Fruit fly (Drosophila melanogaster): ENCODE results near the gene Mettl3.
A peak's percentile ranks its signal among the peaks of the same experiment; 100 is the strongest.

Mettl3 gene

DNA sequence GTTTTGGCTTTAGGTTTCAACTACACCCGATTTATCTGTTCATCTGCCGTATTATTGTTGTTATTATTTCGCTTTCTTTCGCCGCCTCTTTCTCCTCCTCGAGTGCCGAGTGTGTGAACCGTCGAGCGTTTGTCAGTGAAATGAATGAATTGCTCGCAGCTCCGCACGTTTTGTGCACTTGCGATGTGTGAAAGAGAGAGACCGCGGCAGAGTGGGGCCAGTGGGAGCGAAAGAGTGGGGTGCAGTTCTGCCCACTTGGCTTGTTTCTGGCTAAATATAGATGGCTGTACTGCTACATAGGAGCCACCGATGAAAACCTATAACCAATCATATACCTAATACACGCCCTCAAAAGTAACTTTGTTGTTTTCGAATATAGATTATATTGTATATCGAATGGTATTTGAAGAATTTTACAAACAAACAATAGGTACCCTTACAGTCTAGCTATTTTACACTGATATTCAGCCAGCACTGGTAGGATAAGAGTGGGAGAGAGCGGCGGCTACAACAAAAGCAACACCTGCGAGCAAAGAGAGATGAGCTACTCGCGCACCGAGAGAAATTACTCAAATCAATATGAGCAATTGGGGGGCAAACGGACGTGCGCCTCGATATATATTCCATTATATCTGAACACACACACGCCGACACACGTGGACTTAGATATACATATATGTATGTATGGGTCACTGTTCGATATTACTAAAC lies 25.4 kb upstream of the Mettl3 start (continued):
- TF ChIP-seq btn (GFP tag; optimal IDR thresholded peaks at IDR 0.05) (no peak), tio (GFP tag; optimal IDR thresholded peaks at IDR 0.05) (no peak), Xbp1 (GFP tag; optimal IDR thresholded peaks at IDR 0.05) (no peak), peb (GFP tag; IDR thresholded peaks at IDR 0.05) (0 out of 2 replicates have a peak, but pooled peaks have one; percentile 7), Opbp (GFP tag; IDR thresholded peaks at IDR 0.05; ENCODE audit: partially characterized antibody) (0 out of 3 replicates have a peak, but pooled peaks have one; percentile 16), CG4404 (GFP tag; IDR thresholded peaks at IDR 0.05) (no peak), CG2202 (tag; optimal IDR thresholded peaks at IDR 0.05) (no peak)

DNA sequence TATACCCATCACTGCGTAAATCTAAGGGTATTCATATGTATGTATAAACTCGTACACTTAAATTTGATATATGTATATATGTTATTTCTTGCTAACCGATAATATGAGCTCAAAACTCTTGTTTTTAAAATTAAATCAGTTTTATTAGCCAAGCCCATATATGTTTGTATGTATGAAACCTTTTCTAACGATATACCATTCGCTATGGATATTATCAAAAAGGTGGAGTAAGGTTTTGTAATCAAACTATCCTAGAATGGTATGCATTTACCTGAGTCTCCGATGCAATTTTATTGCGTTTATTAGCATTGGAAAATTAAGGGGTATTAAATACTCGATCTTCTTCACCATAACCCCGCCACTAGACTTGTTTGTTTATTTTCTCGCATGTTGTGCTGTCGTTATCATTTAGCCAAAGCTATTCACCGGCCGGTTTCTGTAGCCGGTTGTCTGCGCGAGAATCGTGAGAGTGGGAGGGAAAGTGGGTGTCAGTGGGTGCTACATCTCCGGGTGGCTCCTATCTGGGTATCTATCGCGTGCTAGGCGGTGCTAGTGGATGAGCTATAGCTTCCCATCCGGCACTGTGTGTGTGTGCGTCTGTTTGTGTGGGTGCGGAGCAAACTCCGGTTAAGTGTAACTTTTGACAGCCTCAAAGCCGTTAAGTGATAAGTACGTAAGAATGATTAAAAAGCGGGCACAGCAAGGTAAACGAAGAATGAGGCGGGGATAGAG lies 24.0 kb upstream of the Mettl3 start:
- TF ChIP-seq fd3F (GFP tag; optimal IDR thresholded peaks at IDR 0.05) (no peak), kay (GFP tag; optimal IDR thresholded peaks at IDR 0.05) (no peak), Opbp (GFP tag; IDR thresholded peaks at IDR 0.05; ENCODE audit: partially characterized antibody) (no peak), dysf (GFP tag; IDR thresholded peaks at IDR 0.05) (no peak), Trl (optimal IDR thresholded peaks at IDR 0.05) (no peak), Trl (GFP tag; optimal IDR thresholded peaks at IDR 0.05) (peak; percentile 17), CG13894 (tag; optimal IDR thresholded peaks at IDR 0.05) (peak; percentile 46), CG17612 (GFP tag; IDR thresholded peaks at IDR 0.05) (no peak), CG10462 (GFP tag; optimal IDR thresholded peaks at IDR 0.05) (no peak), CG17186 (GFP tag; optimal IDR thresholded peaks at IDR 0.05) (no peak), croc (GFP tag; conservative IDR thresholded peaks at IDR 0.05) (no peak), ab (GFP tag; optimal IDR thresholded peaks at IDR 0.05) (no peak), CG13624 (GFP tag; optimal IDR thresholded peaks at IDR 0.05) (no peak), CG8478 (optimal IDR thresholded peaks at IDR 0.05) (no peak), lilli (GFP tag; optimal IDR thresholded peaks at IDR 0.05) (peak; percentile 34), CG2199 (GFP tag; IDR thresholded peaks at IDR 0.05) (no peak), CG7839 (tag; optimal IDR thresholded peaks at IDR 0.05) (peak; percentile 61), NC2α (GFP tag; optimal IDR thresholded peaks at IDR 0.05) (no peak), CG31365 (tag; optimal IDR thresholded peaks at IDR 0.05) (no peak), Usf (GFP tag; optimal IDR thresholded peaks at IDR 0.05) (no peak), BEAF-32 (GFP tag; optimal IDR thresholded peaks at IDR 0.05) (no peak), sd (tag; optimal IDR thresholded peaks at IDR 0.05) (no peak), Camta (GFP tag; optimal IDR thresholded peaks at IDR 0.05) (no peak), CG15601 (tag; optimal IDR thresholded peaks at IDR 0.05) (no peak), slp2 (GFP tag; optimal IDR thresholded peaks at IDR 0.05) (no peak), CG7963 (GFP tag; IDR thresholded peaks at IDR 0.05; ENCODE audit: partially characterized antibody) (no peak), CoRest (tag; optimal IDR thresholded peaks at IDR 0.05) (peak; percentile 31), br (optimal IDR thresholded peaks at IDR 0.05) (no peak), CG7357 (GFP tag; IDR thresholded peaks at IDR 0.05) (no peak), CG4854 (GFP tag; optimal IDR thresholded peaks at IDR 0.05) (no peak), pnt (GFP tag; optimal IDR thresholded peaks at IDR 0.05) (no peak), CG3407 (GFP tag; optimal IDR thresholded peaks at IDR 0.05) (no peak), CG4360 (GFP tag; IDR thresholded peaks at IDR 0.05) (no peak), dpn (GFP tag; optimal IDR thresholded peaks at IDR 0.05) (peak in 1 of 2 experiments; percentile 13), lab (GFP tag; optimal IDR thresholded peaks at IDR 0.05) (peak; percentile 29), gcm2 (GFP tag; optimal IDR thresholded peaks at IDR 0.05) (no peak), aop (GFP tag; IDR thresholded peaks at IDR 0.05) (no peak), Fer2 (tag; optimal IDR thresholded peaks at IDR 0.05) (no peak), sna (GFP tag; IDR thresholded peaks at IDR 0.05; ENCODE audit: partially characterized antibody) (no peak), NK7.1 (GFP tag; optimal IDR thresholded peaks at IDR 0.05) (no peak), Doc3 (GFP tag; IDR thresholded peaks at IDR 0.05; ENCODE audit: partially characterized antibody) (no peak), CG14860 (GFP tag; IDR thresholded peaks at IDR 0.05; ENCODE audit: partially characterized antibody) (no peak)

All from whole organism, embryonic.